Worm (Caenorhabditis elegans) whole organism, L4 larva: Measurements from ENCODE around the gene lido-16.

Source experiments
- D1046.2 ChIP-seq: fragments of 200-800 bp; sonication (Bioruptor generic); IDR thresholded peaks from 2 replicates; pipeline ENCODE4 v1.3.6; 2022; ENCODE audit warnings: missing genetic modification characterization, missing compliant biosample characterization
- F10B5.3 ChIP-seq: sonication (generic microtip); optimal IDR thresholded peaks from 2 replicates; lab custom pipeline; 2016; ENCODE audit warnings: mild to moderate bottlenecking, missing genetic modification characterization, missing compliant biosample characterization
- F49E8.2 ChIP-seq: sonication (generic microtip); optimal IDR thresholded peaks from 2 replicates; lab custom pipeline; 2016; ENCODE audit warnings: missing compliant biosample characterization, mild to moderate bottlenecking, missing genetic modification characterization, borderline replicate concordance
- R02D3.7 ChIP-seq: fragments of 150-350 bp; sonication (generic microtip); optimal IDR thresholded peaks from 3 replicates; lab custom pipeline; 2014; ENCODE audit warnings: missing biosample characterization, missing genetic modification characterization
- T20F7.1 ChIP-seq: fragments of 200-800 bp; sonication (Bioruptor generic); optimal IDR thresholded peaks from 2 replicates; lab custom pipeline; 2018; ENCODE audit warnings: mild to moderate bottlenecking, missing genetic modification characterization, missing compliant biosample characterization
- T26A8.4 ChIP-seq: fragments of 200-800 bp; sonication (Bioruptor generic); IDR thresholded peaks from 2 replicates; pipeline ENCODE4 v1.3.6; 2022; ENCODE audit warnings: missing genetic modification characterization, missing compliant biosample characterization
- Y105C5A.15 ChIP-seq: fragments of 200-800 bp; sonication (Bioruptor generic); IDR thresholded peaks from 2 replicates; pipeline ENCODE4 v1.3.6; 2022; ENCODE audit warnings: missing genetic modification characterization, missing compliant biosample characterization
- Y5F2A.4 ChIP-seq: fragments of 200-800 bp; sonication (Bioruptor generic); optimal IDR thresholded peaks from 2 replicates; lab custom pipeline; 2018; ENCODE audit warnings: mild to moderate bottlenecking, missing genetic modification characterization, missing compliant biosample characterization
- ZK546.5 ChIP-seq, 2 experiments: sonication (generic microtip); optimal IDR thresholded peaks; 2 replicates each; lab custom pipeline; 2017; ENCODE audit warnings: missing biosample characterization in 2 of 2, missing genetic modification characterization in 2 of 2
- aha-1 ChIP-seq: fragments of 150-350 bp; peaks from one replicate; lab custom pipeline; 2014; ENCODE audit warnings: missing biosample characterization, missing genetic modification characterization
- ama-1 ChIP-seq: fragments of 150-350 bp; optimal IDR thresholded peaks from 2 replicates; lab custom pipeline; 2014; ENCODE audit warnings: inconsistent platforms, mixed read lengths
- attf-4 ChIP-seq: sonication (generic microtip); optimal IDR thresholded peaks from 3 replicates; lab custom pipeline; 2017; ENCODE audit warnings: missing biosample characterization, missing genetic modification characterization
- ceh-20 ChIP-seq: fragments of 200-800 bp; sonication (Bioruptor generic); IDR thresholded peaks from 2 replicates; pipeline ENCODE4 v1.3.6; 2022; ENCODE audit warnings: missing genetic modification reagents, missing genetic modification characterization, missing compliant biosample characterization
- ceh-28 ChIP-seq: fragments of 150-350 bp; optimal IDR thresholded peaks from 2 replicates; lab custom pipeline; 2014; ENCODE audit warnings: missing biosample characterization, missing genetic modification reagents, missing genetic modification characterization
- ceh-32 ChIP-seq: sonication (generic microtip); optimal IDR thresholded peaks from 2 replicates; lab custom pipeline; 2016; ENCODE audit warnings: mild to moderate bottlenecking, missing genetic modification characterization, missing compliant biosample characterization; ENCODE audit not compliant: poor library complexity
- ceh-44 ChIP-seq: fragments of 200-800 bp; sonication (Bioruptor generic); IDR thresholded peaks from 2 replicates; pipeline ENCODE4 v1.3.6; 2022; ENCODE audit warnings: missing genetic modification reagents, missing genetic modification characterization, missing compliant biosample characterization
- ceh-82 ChIP-seq: sonication (generic microtip); optimal IDR thresholded peaks from 2 replicates; lab custom pipeline; 2017; ENCODE audit warnings: missing biosample characterization, missing genetic modification characterization
- cey-2 ChIP-seq: sonication (generic microtip); optimal IDR thresholded peaks from 3 replicates; lab custom pipeline; 2017; ENCODE audit warnings: missing genetic modification characterization, mild to moderate bottlenecking, missing compliant biosample characterization, antibody characterized with exemption, borderline replicate concordance; ENCODE audit not compliant: insufficient read depth
- daf-12 ChIP-seq: fragments of 150-350 bp; optimal IDR thresholded peaks from 2 replicates; lab custom pipeline; 2014; ENCODE audit warnings: missing biosample characterization, missing genetic modification reagents, missing genetic modification characterization
- dmd-8 ChIP-seq: fragments of 200-800 bp; sonication (Bioruptor generic); IDR thresholded peaks from 2 replicates; pipeline ENCODE4 v1.3.6; 2022; ENCODE audit warnings: missing genetic modification characterization, missing compliant biosample characterization
- duxl-1 ChIP-seq: sonication (generic microtip); optimal IDR thresholded peaks from 2 replicates; lab custom pipeline; 2016; ENCODE audit warnings: mild to moderate bottlenecking, missing genetic modification characterization, moderate library complexity, missing compliant biosample characterization; ENCODE audit not compliant: poor library complexity
- dve-1 ChIP-seq: sonication (generic microtip); optimal IDR thresholded peaks from 2 replicates; lab custom pipeline; 2017; ENCODE audit warnings: antibody characterized with exemption, mild to moderate bottlenecking, missing genetic modification characterization, missing compliant biosample characterization; ENCODE audit not compliant: insufficient read depth
- fkh-10 ChIP-seq: fragments of 150-350 bp; optimal IDR thresholded peaks from 2 replicates; lab custom pipeline; 2014; ENCODE audit warnings: missing biosample characterization, missing genetic modification reagents, missing genetic modification characterization
- fos-1 ChIP-seq: fragments of 150-350 bp; optimal IDR thresholded peaks from 2 replicates; lab custom pipeline; 2014; ENCODE audit warnings: missing biosample characterization, missing genetic modification characterization
- hlh-11 ChIP-seq: fragments of 200-800 bp; sonication (Bioruptor generic); optimal IDR thresholded peaks from 2 replicates; lab custom pipeline; 2018; ENCODE audit warnings: mild to moderate bottlenecking, missing genetic modification characterization, missing compliant biosample characterization
- hmg-1.1 ChIP-seq: fragments of 200-800 bp; sonication (Bioruptor generic); IDR thresholded peaks from 2 replicates; pipeline ENCODE4 v1.3.6; 2022; ENCODE audit warnings: missing genetic modification reagents, missing genetic modification characterization, missing compliant biosample characterization
- jun-1 ChIP-seq: fragments of 150-350 bp; optimal IDR thresholded peaks from 2 replicates; lab custom pipeline; 2014; ENCODE audit warnings: missing biosample characterization, missing genetic modification reagents, missing genetic modification characterization
- lin-15B ChIP-seq: fragments of 150-350 bp; sonication (generic microtip); optimal IDR thresholded peaks from 3 replicates; lab custom pipeline; 2014; ENCODE audit warnings: missing biosample characterization, missing genetic modification characterization
- lin-38 ChIP-seq: fragments of 200-800 bp; sonication (Bioruptor generic); IDR thresholded peaks from 2 replicates; pipeline ENCODE4 v1.3.6; 2022; ENCODE audit warnings: missing genetic modification reagents, missing genetic modification characterization, missing compliant biosample characterization
- lir-3 ChIP-seq: sonication (generic microtip); optimal IDR thresholded peaks from 2 replicates; lab custom pipeline; 2016; ENCODE audit warnings: mild to moderate bottlenecking, missing genetic modification characterization, missing compliant biosample characterization
- madf-9 ChIP-seq: fragments of 200-800 bp; sonication (Bioruptor generic); conservative IDR thresholded peaks from 2 replicates; pipeline ENCODE4 v1.3.6; 2022; ENCODE audit warnings: missing genetic modification reagents, missing genetic modification characterization, missing compliant biosample characterization
- mdl-1 ChIP-seq, 2 experiments: fragments of 150-350 bp in 1 of 2; sonication (generic microtip) in 1 of 2; optimal IDR thresholded peaks; 2 replicates each; lab custom pipeline; 2014 to 2017; ENCODE audit warnings: missing biosample characterization in 2 of 2, missing genetic modification characterization in 2 of 2
- mxl-2 ChIP-seq: fragments of 200-800 bp; sonication (Bioruptor generic); conservative IDR thresholded peaks from 2 replicates; pipeline ENCODE4 v1.3.6; 2022; ENCODE audit warnings: missing genetic modification reagents, missing genetic modification characterization, missing compliant biosample characterization
- nhr-10 ChIP-seq: fragments of 150-350 bp; optimal IDR thresholded peaks from 2 replicates; lab custom pipeline; 2014; ENCODE audit warnings: missing biosample characterization, missing genetic modification characterization
- nhr-102 ChIP-seq: sonication (generic microtip); optimal IDR thresholded peaks from 2 replicates; lab custom pipeline; 2016; ENCODE audit warnings: mild to moderate bottlenecking, missing genetic modification characterization, moderate library complexity, missing compliant biosample characterization
- nhr-11 ChIP-seq: fragments of 150-350 bp; optimal IDR thresholded peaks from 2 replicates; lab custom pipeline; 2014; ENCODE audit warnings: missing biosample characterization, missing genetic modification characterization
- nhr-28 ChIP-seq: fragments of 150-350 bp; optimal IDR thresholded peaks from 2 replicates; lab custom pipeline; 2014; ENCODE audit warnings: missing biosample characterization, missing genetic modification characterization
- nhr-42 ChIP-seq: fragments of 200-800 bp; sonication (Bioruptor generic); IDR thresholded peaks from 2 replicates; pipeline ENCODE4 v1.3.6; 2022; ENCODE audit warnings: missing genetic modification characterization, missing compliant biosample characterization
- nhr-48 ChIP-seq: sonication (generic microtip); optimal IDR thresholded peaks from 2 replicates; lab custom pipeline; 2016; ENCODE audit warnings: mild to moderate bottlenecking, missing genetic modification characterization, missing compliant biosample characterization
- nhr-6 ChIP-seq: fragments of 150-350 bp; optimal IDR thresholded peaks from 2 replicates; lab custom pipeline; 2014; ENCODE audit warnings: missing biosample characterization, missing genetic modification characterization
- nhr-76 ChIP-seq: fragments of 150-350 bp; optimal IDR thresholded peaks from 2 replicates; lab custom pipeline; 2014; ENCODE audit warnings: missing biosample characterization, missing genetic modification characterization
- php-3 ChIP-seq: fragments of 200-800 bp; sonication (Bioruptor generic); IDR thresholded peaks from 2 replicates; pipeline ENCODE4 v1.3.6; 2022; ENCODE audit warnings: missing genetic modification reagents, missing genetic modification characterization, missing compliant biosample characterization
- pqm-1 ChIP-seq: sonication (generic microtip); optimal IDR thresholded peaks from 2 replicates; lab custom pipeline; 2017; ENCODE audit warnings: missing biosample characterization, missing genetic modification characterization
- saeg-2 ChIP-seq: fragments of 200-800 bp; sonication (Bioruptor generic); IDR thresholded peaks from 2 replicates; pipeline ENCODE4 v1.3.6; 2022; ENCODE audit warnings: missing genetic modification reagents, missing genetic modification characterization, missing compliant biosample characterization
- skn-1 ChIP-seq: fragments of 150-350 bp; optimal IDR thresholded peaks from 2 replicates; lab custom pipeline; 2014; ENCODE audit warnings: missing biosample characterization, missing genetic modification characterization
- unc-130 ChIP-seq: sonication (generic microtip); optimal IDR thresholded peaks from 2 replicates; lab custom pipeline; 2016; ENCODE audit warnings: missing genetic modification reagents, missing genetic modification characterization, missing compliant biosample characterization
- vab-7 ChIP-seq: fragments of 200-800 bp; sonication (Bioruptor generic); IDR thresholded peaks from 2 replicates; pipeline ENCODE4 v1.3.6; 2022; ENCODE audit warnings: missing genetic modification reagents, missing genetic modification characterization, missing compliant biosample characterization
- zfp-3 ChIP-seq: fragments of 200-800 bp; sonication (Bioruptor generic); conservative IDR thresholded peaks from 2 replicates; pipeline ENCODE4 v1.3.6; 2022; ENCODE audit warnings: missing genetic modification reagents, missing genetic modification characterization, missing compliant biosample characterization
- zip-11 ChIP-seq: fragments of 200-800 bp; sonication (Bioruptor generic); IDR thresholded peaks from 2 replicates; pipeline ENCODE4 v1.3.6; 2022; ENCODE audit warnings: missing genetic modification characterization, missing compliant biosample characterization
- ztf-11 ChIP-seq: fragments of 150-350 bp; optimal IDR thresholded peaks from 2 replicates; lab custom pipeline; 2014; ENCODE audit warnings: missing biosample characterization, missing genetic modification characterization

The lido-16 gene

DNA sequence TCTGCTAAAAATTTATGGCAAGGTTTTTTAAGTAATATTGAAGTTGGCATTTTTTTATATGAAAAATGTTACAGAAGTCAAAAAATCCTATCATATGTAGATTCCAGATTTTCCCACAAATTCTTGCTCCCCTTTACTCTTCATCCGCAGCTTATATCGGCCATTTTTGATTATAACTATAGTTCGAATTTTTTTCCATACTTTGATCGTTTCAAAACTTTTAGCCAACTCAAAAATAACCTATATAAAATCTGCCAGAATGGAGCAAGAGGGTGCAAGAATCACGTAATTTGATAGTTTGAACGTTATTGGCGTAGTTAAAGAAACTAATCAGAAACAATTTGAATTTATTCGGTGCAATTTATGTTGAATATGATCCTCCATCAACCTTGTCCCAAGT lies 39.2 kb upstream of the lido-16 start:
- TF ChIP-seq aha-1 (tag; lab: Kevin White, UChicago) (peak; percentile 91), nhr-28 (tag; lab: Kevin White, UChicago) (no peak), ceh-20 (GFP tag; lab: Robert Waterston, UW) (no peak), Y5F2A.4 (GFP tag; lab: Kevin White, UChicago) (no peak), zfp-3 (0 out of 2 replicates have a peak, but pooled peaks have one; percentile 7)
- TF ChIP-seq, all 104 proteins: peak for 2

DNA sequence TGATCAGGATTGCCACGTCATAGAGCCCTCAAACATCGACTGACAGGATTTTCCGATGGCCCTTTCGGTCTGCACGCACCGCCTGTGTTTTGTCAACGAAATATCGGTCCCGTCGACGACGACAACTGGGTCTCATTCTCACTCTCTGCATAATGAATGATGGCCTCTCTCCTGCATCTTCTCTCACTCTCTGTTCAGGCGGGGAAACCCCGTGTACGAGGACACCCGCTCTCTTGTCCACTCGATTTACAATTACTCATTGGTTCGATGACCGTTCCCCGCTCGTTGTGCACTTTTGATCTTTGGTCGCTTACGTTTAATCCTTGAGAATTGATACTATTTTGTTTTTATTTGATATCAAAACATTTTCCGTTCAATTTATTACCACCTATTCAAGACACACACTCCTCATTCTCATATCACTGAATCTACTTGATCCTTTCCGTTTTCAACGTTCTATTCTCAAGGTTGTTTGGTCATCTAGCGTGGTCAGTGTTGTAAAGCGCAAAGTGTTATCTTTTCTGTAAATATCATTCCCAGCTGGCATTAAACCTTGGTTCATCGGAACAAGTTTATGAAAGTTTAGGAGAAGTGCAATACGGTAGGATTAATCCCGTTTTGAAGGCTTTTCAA lies 38.0 kb upstream of the lido-16 start:
- TF ChIP-seq ama-1 (lab: Kevin White, UChicago) (no peak), mdl-1 (tag; optimal IDR thresholded peaks at IDR 0.05; lab: Kevin White, UChicago) (peak in 1 of 2 experiments; percentile 11), fos-1 (tag; lab: Kevin White, UChicago) (no peak), nhr-6 (tag; lab: Kevin White, UChicago) (no peak), F10B5.3 (tag; lab: Kevin White, UChicago) (no peak), attf-4 (tag; lab: Kevin White, UChicago) (no peak), lir-3 (tag; lab: Kevin White, UChicago) (no peak), jun-1 (tag; lab: Kevin White, UChicago) (no peak), ceh-32 (tag; lab: Kevin White, UChicago) (no peak), hlh-11 (peak; percentile 28), nhr-10 (tag; lab: Kevin White, UChicago) (no peak), hmg-1.1 (GFP tag; lab: Robert Waterston, UW) (no peak), lin-38 (no peak), dve-1 (peak; percentile 21), ceh-82 (tag; lab: Kevin White, UChicago) (no peak), fkh-10 (GFP tag; lab: Kevin White, UChicago) (no peak), lin-15B (tag; lab: Kevin White, UChicago) (no peak), nhr-76 (tag; lab: Kevin White, UChicago) (no peak), T26A8.4 (GFP tag; lab: Robert Waterston, UW) (no peak), aha-1 (tag; lab: Kevin White, UChicago) (peak; percentile 97), R02D3.7 (tag; lab: Kevin White, UChicago) (no peak), dmd-8 (GFP tag; lab: Robert Waterston, UW) (no peak), ztf-11 (no peak), ZK546.5 (tag; optimal IDR thresholded peaks at IDR 0.05; lab: Kevin White, UChicago) (no peak), saeg-2 (GFP tag; lab: Robert Waterston, UW) (no peak), madf-9 (GFP tag; lab: Robert Waterston, UW) (no peak), daf-12 (tag; lab: Kevin White, UChicago) (no peak), skn-1 (tag; lab: Kevin White, UChicago) (no peak), unc-130 (GFP tag; lab: Kevin White, UChicago) (no peak), ceh-28 (tag; lab: Kevin White, UChicago) (no peak), zfp-3 (no peak), vab-7 (GFP tag; lab: Robert Waterston, UW) (no peak), ceh-44 (no peak), duxl-1 (tag; lab: Kevin White, UChicago) (no peak), D1046.2 (GFP tag; lab: Robert Waterston, UW) (no peak), nhr-48 (no peak), nhr-11 (tag; lab: Kevin White, UChicago) (no peak), mxl-2 (GFP tag; lab: Robert Waterston, UW) (no peak), nhr-42 (GFP tag; lab: Robert Waterston, UW) (no peak), zip-11 (no peak), nhr-102 (no peak), Y105C5A.15 (no peak), nhr-28 (tag; lab: Kevin White, UChicago) (peak; percentile 29), T20F7.1 (GFP tag; lab: Kevin White, UChicago) (no peak), pqm-1 (tag; lab: Kevin White, UChicago) (no peak), cey-2 (tag; lab: Kevin White, UChicago) (no peak), F49E8.2 (no peak), php-3 (GFP tag; lab: Robert Waterston, UW) (no peak)
